Worm (Caenorhabditis elegans) whole organism, young adult: ENCODE data around the gene col-74.
A peak's percentile ranks its signal among the peaks of the same experiment; 100 is the strongest.

ENCODE experiments used
- F37B4.10 ChIP-seq: fragments of 200-800 bp; sonication (Bioruptor generic); IDR thresholded peaks from 2 replicates; pipeline ENCODE4 v1.3.6; 2022; ENCODE audit warnings: missing genetic modification characterization, missing compliant biosample characterization
- F49E8.2 ChIP-seq: sonication (generic microtip); optimal IDR thresholded peaks from 3 replicates; lab custom pipeline; 2017; ENCODE audit warnings: missing genetic modification characterization, mild to moderate bottlenecking, missing compliant biosample characterization, antibody characterized with exemption, moderate library complexity; ENCODE audit not compliant: insufficient read depth
- Y53F4B.3 ChIP-seq: fragments of 200-800 bp; sonication (Bioruptor generic); IDR thresholded peaks from 2 replicates; pipeline ENCODE4 v1.3.6; 2022; ENCODE audit warnings: missing genetic modification reagents, missing genetic modification characterization, missing compliant biosample characterization
- Y53G8AR.9 ChIP-seq: fragments of 200-800 bp; sonication (Bioruptor generic); conservative IDR thresholded peaks from 2 replicates; pipeline ENCODE4 v1.3.6; 2022; ENCODE audit warnings: missing genetic modification reagents, missing genetic modification characterization, missing compliant biosample characterization
- Y56A3A.18 ChIP-seq: fragments of 200-800 bp; sonication (Bioruptor generic); IDR thresholded peaks from 2 replicates; pipeline ENCODE4 v1.3.6; 2022; ENCODE audit warnings: missing genetic modification reagents, missing genetic modification characterization, missing compliant biosample characterization
- Y79H2A.3 ChIP-seq: fragments of 200-800 bp; sonication (Bioruptor generic); conservative IDR thresholded peaks from 2 replicates; pipeline ENCODE4 v1.3.6; 2022; ENCODE audit warnings: missing genetic modification reagents, missing genetic modification characterization, missing compliant biosample characterization
- ZK185.1 ChIP-seq: sonication (generic microtip); optimal IDR thresholded peaks from 2 replicates; lab custom pipeline; 2016; ENCODE audit warnings: mild to moderate bottlenecking, missing genetic modification characterization, missing compliant biosample characterization; ENCODE audit not compliant: poor library complexity, severe bottlenecking
- aptf-2 ChIP-seq: fragments of 200-800 bp; sonication (Bioruptor generic); conservative IDR thresholded peaks from 2 replicates; pipeline ENCODE4 v1.3.6; 2022; ENCODE audit warnings: missing genetic modification reagents, missing genetic modification characterization, missing compliant biosample characterization
- bed-2 ChIP-seq: fragments of 200-800 bp; sonication (Bioruptor generic); IDR thresholded peaks from 2 replicates; pipeline ENCODE4 v1.3.6; 2022; ENCODE audit warnings: missing genetic modification reagents, missing genetic modification characterization, missing compliant biosample characterization
- ceh-100 ChIP-seq: fragments of 200-800 bp; sonication (Bioruptor generic); IDR thresholded peaks from 2 replicates; pipeline ENCODE4 v1.3.6; 2022; ENCODE audit warnings: missing genetic modification reagents, missing genetic modification characterization, missing compliant biosample characterization
- ceh-27 ChIP-seq: fragments of 200-800 bp; sonication (Bioruptor generic); optimal IDR thresholded peaks from 2 replicates; lab custom pipeline; 2018; ENCODE audit warnings: mild to moderate bottlenecking, missing genetic modification characterization, moderate library complexity, missing compliant biosample characterization
- ceh-58 ChIP-seq: fragments of 200-800 bp; sonication (Bioruptor generic); IDR thresholded peaks from 2 replicates; pipeline ENCODE4 v1.3.6; 2022; ENCODE audit warnings: missing genetic modification characterization, missing compliant biosample characterization
- ceh-91 ChIP-seq: fragments of 200-800 bp; sonication (Bioruptor generic); IDR thresholded peaks from 2 replicates; pipeline ENCODE4 v1.3.6; 2022; ENCODE audit warnings: missing genetic modification reagents, missing genetic modification characterization, missing compliant biosample characterization
- dpff-1 ChIP-seq: sonication (generic microtip); optimal IDR thresholded peaks from 2 replicates; lab custom pipeline; 2017; ENCODE audit warnings: mild to moderate bottlenecking, missing genetic modification characterization, missing compliant biosample characterization
- efl-1 ChIP-seq: fragments of 150-350 bp; optimal IDR thresholded peaks from 2 replicates; lab custom pipeline; 2014; ENCODE audit warnings: missing biosample characterization, missing genetic modification reagents, missing genetic modification characterization
- fkh-3 ChIP-seq: sonication (generic microtip); optimal IDR thresholded peaks from 2 replicates; lab custom pipeline; 2016; ENCODE audit warnings: mild to moderate bottlenecking, missing genetic modification characterization, missing compliant biosample characterization
- him-1 ChIP-seq: sonication (generic microtip); optimal IDR thresholded peaks from 2 replicates; lab custom pipeline; 2016; ENCODE audit warnings: missing genotype, missing genetic modification reagents, missing genetic modification characterization, missing compliant biosample characterization
- hmg-1.2 ChIP-seq: fragments of 200-800 bp; sonication (Bioruptor generic); IDR thresholded peaks from 2 replicates; pipeline ENCODE4 v1.3.6; 2022; ENCODE audit warnings: missing genetic modification reagents, missing genetic modification characterization, missing compliant biosample characterization
- let-526 ChIP-seq: fragments of 200-800 bp; sonication (Bioruptor generic); IDR thresholded peaks from 2 replicates; pipeline ENCODE4 v1.3.6; 2022; ENCODE audit warnings: missing genetic modification reagents, missing genetic modification characterization, missing compliant biosample characterization
- lin-54 ChIP-seq: fragments of 200-800 bp; sonication (Bioruptor generic); optimal IDR thresholded peaks from 2 replicates; lab custom pipeline; 2018; ENCODE audit warnings: mild to moderate bottlenecking, missing genetic modification characterization, missing compliant biosample characterization
- lir-1 ChIP-seq: fragments of 200-800 bp; sonication (Bioruptor generic); conservative IDR thresholded peaks from 2 replicates; pipeline ENCODE4 v1.3.6; 2022; ENCODE audit warnings: missing genetic modification reagents, missing genetic modification characterization, missing compliant biosample characterization
- lsl-1 ChIP-seq: fragments of 200-800 bp; sonication (Bioruptor generic); optimal IDR thresholded peaks from 2 replicates; lab custom pipeline; 2018; ENCODE audit warnings: mild to moderate bottlenecking, missing genetic modification characterization, moderate library complexity, missing compliant biosample characterization
- lsy-27 ChIP-seq: sonication (generic microtip); optimal IDR thresholded peaks from 2 replicates; lab custom pipeline; 2017; ENCODE audit warnings: missing genetic modification characterization, mild to moderate bottlenecking, missing compliant biosample characterization, antibody characterized with exemption, missing genotype, borderline replicate concordance; ENCODE audit not compliant: insufficient read depth
- madf-10 ChIP-seq: sonication (generic microtip); optimal IDR thresholded peaks from 2 replicates; lab custom pipeline; 2016; ENCODE audit warnings: mild to moderate bottlenecking, missing genetic modification characterization, missing compliant biosample characterization
- madf-6 ChIP-seq: fragments of 200-800 bp; sonication (Bioruptor generic); IDR thresholded peaks from 2 replicates; pipeline ENCODE4 v1.3.6; 2022; ENCODE audit warnings: missing genetic modification reagents, missing genetic modification characterization, missing compliant biosample characterization
- madf-8 ChIP-seq: fragments of 200-800 bp; sonication (Bioruptor generic); conservative IDR thresholded peaks from 2 replicates; pipeline ENCODE4 v1.3.6; 2022; ENCODE audit warnings: missing genetic modification reagents, missing genetic modification characterization, missing compliant biosample characterization
- mcd-1 ChIP-seq: fragments of 200-800 bp; sonication (Bioruptor generic); IDR thresholded peaks from 2 replicates; pipeline ENCODE4 v1.3.6; 2022; ENCODE audit warnings: missing genetic modification reagents, missing genetic modification characterization, missing compliant biosample characterization
- mel-28 ChIP-seq: sonication (generic microtip); optimal IDR thresholded peaks from 2 replicates; lab custom pipeline; 2016; ENCODE audit warnings: borderline replicate concordance, mild to moderate bottlenecking, missing genetic modification characterization, missing compliant biosample characterization
- nfyb-1 ChIP-seq: fragments of 200-800 bp; sonication (Bioruptor generic); IDR thresholded peaks from 2 replicates; pipeline ENCODE4 v1.3.6; 2022; ENCODE audit warnings: missing genetic modification reagents, missing genetic modification characterization, missing compliant biosample characterization
- nhr-179 ChIP-seq: sonication (generic microtip); optimal IDR thresholded peaks from 2 replicates; lab custom pipeline; 2016; ENCODE audit warnings: mild to moderate bottlenecking, missing genetic modification characterization, missing compliant biosample characterization
- nhr-80 ChIP-seq: sonication (generic microtip); optimal IDR thresholded peaks from 2 replicates; lab custom pipeline; 2016; ENCODE audit warnings: missing genetic modification characterization, missing compliant biosample characterization
- pbrm-1 ChIP-seq: fragments of 200-800 bp; sonication (Bioruptor generic); IDR thresholded peaks from 2 replicates; pipeline ENCODE4 v1.3.6; 2022; ENCODE audit warnings: missing genetic modification reagents, missing genetic modification characterization, missing compliant biosample characterization
- rcor-1 ChIP-seq: fragments of 200-800 bp; sonication (Bioruptor generic); IDR thresholded peaks from 2 replicates; pipeline ENCODE4 v1.3.6; 2022; ENCODE audit warnings: missing genetic modification reagents, missing genetic modification characterization, missing compliant biosample characterization
- snpc-1.1 ChIP-seq: sonication (generic microtip); optimal IDR thresholded peaks from 2 replicates; lab custom pipeline; 2017; ENCODE audit warnings: missing genetic modification characterization, mild to moderate bottlenecking, missing compliant biosample characterization, antibody characterized with exemption, moderate library complexity, missing genotype, missing genetic modification reagents; ENCODE audit not compliant: insufficient read depth
- tbx-9 ChIP-seq: sonication (generic microtip); optimal IDR thresholded peaks from 2 replicates; lab custom pipeline; 2016; ENCODE audit warnings: borderline replicate concordance, missing genetic modification characterization, inconsistent platforms, missing compliant biosample characterization
- unc-130 ChIP-seq: sonication (generic microtip); optimal IDR thresholded peaks from 2 replicates; lab custom pipeline; 2016; ENCODE audit warnings: missing genetic modification reagents, missing genetic modification characterization, missing compliant biosample characterization
- ztf-28 ChIP-seq: fragments of 200-800 bp; sonication (Bioruptor generic); IDR thresholded peaks from 2 replicates; pipeline ENCODE4 v1.3.6; 2022; ENCODE audit warnings: missing genetic modification reagents, missing genetic modification characterization, missing compliant biosample characterization

The col-74 gene

ce11 chrII:5819655-5820054 is 10.5 kb upstream of the col-74 start (continued):
- TF ChIP-seq pbrm-1 (0 out of 2 replicates have a peak, but pooled peaks have one; percentile 41), him-1 (tag; lab: Kevin White, UChicago) (peak; percentile 40), ceh-27 (peak; percentile 29), madf-6 (GFP tag; lab: Robert Waterston, UW) (peak; percentile 53), ZK185.1 (tag; lab: Kevin White, UChicago) (peak; percentile 34), Y56A3A.18 (GFP tag; lab: Robert Waterston, UW) (no peak), lsl-1 (GFP tag; lab: Kevin White, UChicago) (peak; percentile 58), madf-10 (tag; lab: Kevin White, UChicago) (no peak), let-526 (GFP tag; lab: Robert Waterston, UW) (0 out of 2 replicates have a peak, but pooled peaks have one; percentile 14), snpc-1.1 (tag; lab: Kevin White, UChicago) (no peak), Y53F4B.3 (GFP tag; lab: Robert Waterston, UW) (no peak), mcd-1 (peak; percentile 82), Y79H2A.3 (GFP tag; lab: Robert Waterston, UW) (no peak), fkh-3 (tag; lab: Kevin White, UChicago) (no peak), unc-130 (GFP tag; lab: Kevin White, UChicago) (peak; percentile 9), tbx-9 (tag; lab: Kevin White, UChicago) (no peak), mel-28 (tag; lab: Kevin White, UChicago) (no peak), F49E8.2 (tag; lab: Kevin White, UChicago) (no peak), ztf-28 (GFP tag; lab: Robert Waterston, UW) (0 out of 2 replicates have a peak, but pooled peaks have one; percentile 61), dpff-1 (tag; lab: Kevin White, UChicago) (no peak), lir-1 (no peak), ceh-100 (GFP tag; lab: Robert Waterston, UW) (peak; percentile 69), madf-8 (GFP tag; lab: Robert Waterston, UW) (peak; percentile 39; the same call in 1 of the 2 replicates), efl-1 (GFP tag; lab: Kevin White, UChicago) (no peak), bed-2 (GFP tag; lab: Robert Waterston, UW) (0 out of 2 replicates have a peak, but pooled peaks have one; percentile 24), ceh-91 (0 out of 2 replicates have a peak, but pooled peaks have one; percentile 55), ceh-58 (GFP tag; lab: Robert Waterston, UW) (no peak), F37B4.10 (no peak), Y53G8AR.9 (GFP tag; lab: Robert Waterston, UW) (no peak), aptf-2 (0 out of 2 replicates have a peak, but pooled peaks have one; percentile 26), lsy-27 (no peak), lin-54 (GFP tag; lab: Kevin White, UChicago) (peak; percentile 15), rcor-1 (GFP tag; lab: Robert Waterston, UW) (peak; percentile 68)

DNA sequence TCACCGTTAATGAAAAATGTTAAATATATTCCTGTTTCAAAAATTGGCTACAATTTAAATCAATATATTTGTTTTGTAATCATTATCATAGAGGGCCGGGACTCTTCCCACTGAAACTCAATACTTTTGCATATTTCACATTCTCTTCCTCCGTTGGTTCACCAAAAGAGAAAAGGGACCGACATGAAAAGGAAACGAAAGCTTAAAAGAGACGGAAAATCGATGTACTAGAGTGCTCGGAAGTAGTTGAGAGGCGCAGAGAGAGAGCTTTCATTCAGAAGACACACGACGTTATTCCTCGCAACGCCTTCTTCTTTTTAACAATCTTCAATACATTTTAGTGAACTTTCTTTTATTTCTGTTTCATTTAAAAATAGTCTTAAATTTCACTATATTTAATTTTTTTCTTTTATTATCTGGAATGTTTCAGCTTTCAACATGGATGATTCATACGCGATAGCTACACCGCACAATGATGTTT is 9.9 kb upstream of the col-74 start, which contains the start of gene ehs-1:
Gene ehs-1 (plus strand): TSS at position 431 of the 481 bp plus-strand sequence.
- TF ChIP-seq nfyb-1 (GFP tag; lab: Robert Waterston, UW) = 0 out of 2 replicates have a peak, but pooled peaks have one; percentile 8
- TF ChIP-seq nhr-179 (tag; lab: Kevin White, UChicago) = no peak
- no peak for TF ChIP-seq nhr-80
- TF ChIP-seq hmg-1.2 (GFP tag; lab: Robert Waterston, UW) = 0 out of 2 replicates have a peak, but pooled peaks have one; percentile 4
- no peak for TF ChIP-seq Y56A3A.18 (GFP tag; lab: Robert Waterston, UW)
